Worm (Caenorhabditis elegans) whole organism, L4 larva: ENCODE data around the gene C54F6.20.

Source experiments
- ama-1 ChIP-seq: fragments of 150-350 bp; optimal IDR thresholded peaks from 2 replicates; lab custom pipeline; 2014; ENCODE audit warnings: inconsistent platforms, mixed read lengths
- cey-2 ChIP-seq: sonication (generic microtip); optimal IDR thresholded peaks from 3 replicates; lab custom pipeline; 2017; ENCODE audit warnings: missing genetic modification characterization, mild to moderate bottlenecking, missing compliant biosample characterization, antibody characterized with exemption, borderline replicate concordance; ENCODE audit not compliant: insufficient read depth
- ctbp-1 ChIP-seq: fragments of 200-800 bp; sonication (Bioruptor generic); IDR thresholded peaks from 2 replicates; pipeline ENCODE4 v1.3.6; 2022; ENCODE audit warnings: missing genetic modification reagents, missing genetic modification characterization, missing compliant biosample characterization
- dpl-1 ChIP-seq: fragments of 150-350 bp; optimal IDR thresholded peaks from 2 replicates; lab custom pipeline; 2014; ENCODE audit warnings: missing biosample characterization, missing genetic modification reagents, missing genetic modification characterization
- fkh-10 ChIP-seq: fragments of 150-350 bp; optimal IDR thresholded peaks from 2 replicates; lab custom pipeline; 2014; ENCODE audit warnings: missing biosample characterization, missing genetic modification reagents, missing genetic modification characterization
- lin-1 ChIP-seq: fragments of 200-800 bp; sonication (Bioruptor generic); IDR thresholded peaks from 2 replicates; pipeline ENCODE4 v1.3.6; 2022; ENCODE audit warnings: missing genetic modification reagents, missing genetic modification characterization, missing compliant biosample characterization
- lin-39 ChIP-seq: fragments of 150-350 bp; optimal IDR thresholded peaks from 2 replicates; lab custom pipeline; 2014; ENCODE audit warnings: missing biosample characterization, missing genetic modification reagents, missing genetic modification characterization
- mdl-1 ChIP-seq, 2 experiments: fragments of 150-350 bp in 1 of 2; sonication (generic microtip) in 1 of 2; optimal IDR thresholded peaks; 2 replicates each; lab custom pipeline; 2014 to 2017; ENCODE audit warnings: missing biosample characterization in 2 of 2, missing genetic modification characterization in 2 of 2
- mep-1 ChIP-seq: fragments of 150-350 bp; sonication (generic microtip); optimal IDR thresholded peaks from 3 replicates; lab custom pipeline; 2014; ENCODE audit warnings: missing biosample characterization, missing genetic modification characterization
- nhr-10 ChIP-seq: fragments of 150-350 bp; optimal IDR thresholded peaks from 2 replicates; lab custom pipeline; 2014; ENCODE audit warnings: missing biosample characterization, missing genetic modification characterization
- snpc-1.2 ChIP-seq: fragments of 200-800 bp; sonication (Bioruptor generic); IDR thresholded peaks from 2 replicates; pipeline ENCODE4 v1.3.6; 2022; ENCODE audit warnings: missing genetic modification reagents, missing genetic modification characterization, missing compliant biosample characterization
- unc-130 ChIP-seq: sonication (generic microtip); optimal IDR thresholded peaks from 2 replicates; lab custom pipeline; 2016; ENCODE audit warnings: missing genetic modification reagents, missing genetic modification characterization, missing compliant biosample characterization
- unc-62 ChIP-seq, 3 experiments: fragments of 150-350 bp in 1 of 3; sonication (generic microtip); optimal IDR thresholded peaks in 2 of 3; peaks in 1 of 3; 1 replicate in 1 of 3; 2 replicates in 2 of 3; lab custom pipeline; 2014 to 2017; ENCODE audit warnings: missing biosample characterization in 3 of 3, missing genetic modification characterization in 3 of 3, missing genetic modification reagents in 3 of 3, missing genotype in 1 of 3
- zag-1 ChIP-seq: fragments of 150-350 bp; optimal IDR thresholded peaks from 2 replicates; lab custom pipeline; 2014; ENCODE audit warnings: missing biosample characterization, missing genetic modification characterization

DNA sequence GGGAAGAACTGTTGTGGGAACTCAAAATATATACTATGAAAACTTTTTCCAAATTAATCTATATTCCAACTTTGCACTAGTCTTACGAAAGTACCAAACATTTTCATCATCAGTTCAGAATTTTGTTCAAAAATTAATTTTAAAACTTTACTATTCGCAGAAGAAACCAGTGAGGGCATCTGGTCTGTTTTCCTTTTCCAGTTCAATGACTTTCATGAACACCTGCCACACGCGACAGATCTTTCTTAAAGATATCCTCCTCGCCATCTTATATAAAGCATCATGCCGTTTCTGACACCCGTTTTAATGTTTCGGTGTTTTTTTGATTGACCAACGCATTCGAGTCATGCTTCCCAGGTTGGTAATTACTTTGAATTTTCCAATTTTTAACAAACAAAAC, 8.4 kb downstream of the C54F6.20 start, which contains the start of gene C54F6.3:
- TF ChIP-seq ctbp-1 (GFP tag; lab: Robert Waterston, UW): no peak
- no peak for TF ChIP-seq mep-1
- TF ChIP-seq fkh-10 (GFP tag; lab: Kevin White, UChicago): no peak
- no peak for TF ChIP-seq mdl-1 (tag; optimal IDR thresholded peaks at IDR 0.05; lab: Kevin White, UChicago)
- no peak for TF ChIP-seq ama-1
- TF ChIP-seq zag-1 (tag; lab: Kevin White, UChicago): no peak
- TF ChIP-seq lin-1 (GFP tag; lab: Robert Waterston, UW): no peak
- TF ChIP-seq unc-130 (GFP tag; lab: Kevin White, UChicago): no peak
- TF ChIP-seq lin-39: no peak
- TF ChIP-seq snpc-1.2: no peak
- no peak for TF ChIP-seq nhr-10 (tag; lab: Kevin White, UChicago)
- TF ChIP-seq unc-62 (GFP tag; optimal IDR thresholded peaks at IDR 0.05 in 1 of 2; lab: Kevin White, UChicago): no peak
- no peak for TF ChIP-seq unc-62 (tag; optimal IDR thresholded peaks at IDR 0.05; lab: Kevin White, UChicago)
- no peak for TF ChIP-seq cey-2 (tag; lab: Kevin White, UChicago)
- no peak for TF ChIP-seq dpl-1
